Worm (Caenorhabditis elegans) whole organism, L1 larva: Measurements from ENCODE around the gene F47D12.7.

Source experiments
- ceh-82 ChIP-seq, 3 experiments: fragments of 150-350 bp in 1 of 3; sonication (generic microtip) in 2 of 3; optimal IDR thresholded peaks; 2 replicates each; lab custom pipeline; 2014 to 2017; ENCODE audit warnings: missing biosample characterization in 3 of 3, missing genetic modification characterization in 3 of 3
- elt-2 ChIP-seq: sonication (generic microtip); optimal IDR thresholded peaks from 2 replicates; lab custom pipeline; 2016; ENCODE audit warnings: missing genetic modification characterization, mild to moderate bottlenecking, inconsistent platforms, missing compliant biosample characterization, missing genetic modification reagents
- lsy-2 ChIP-seq, 2 experiments: fragments of 150-350 bp; optimal IDR thresholded peaks; 2 replicates each; lab custom pipeline; 2014; ENCODE audit warnings: missing biosample characterization in 2 of 2, missing genetic modification characterization in 2 of 2
- mef-2 ChIP-seq: fragments of 150-350 bp; optimal IDR thresholded peaks from 2 replicates; lab custom pipeline; 2014; ENCODE audit warnings: missing biosample characterization, missing genetic modification characterization
- nhr-11 ChIP-seq: fragments of 150-350 bp; optimal IDR thresholded peaks from 2 replicates; lab custom pipeline; 2014; ENCODE audit warnings: missing biosample characterization, missing genetic modification characterization
- nhr-28 ChIP-seq: fragments of 150-350 bp; optimal IDR thresholded peaks from 2 replicates; lab custom pipeline; 2014; ENCODE audit warnings: missing biosample characterization, missing genetic modification characterization
- pax-3 ChIP-seq: fragments of 200-800 bp; sonication (Bioruptor generic); optimal IDR thresholded peaks from 2 replicates; lab custom pipeline; 2018; ENCODE audit warnings: mild to moderate bottlenecking, missing genetic modification characterization, moderate library complexity, missing compliant biosample characterization
- rnt-1 ChIP-seq: sonication (generic microtip); optimal IDR thresholded peaks from 2 replicates; lab custom pipeline; 2016; ENCODE audit warnings: mild to moderate bottlenecking, missing genetic modification characterization, moderate library complexity, missing compliant biosample characterization
- snu-23 ChIP-seq: sonication (generic microtip); optimal IDR thresholded peaks from 2 replicates; lab custom pipeline; 2016; ENCODE audit warnings: missing genetic modification characterization, missing compliant biosample characterization
- ztf-11 ChIP-seq, 2 experiments: sonication (generic microtip); optimal IDR thresholded peaks; 2 replicates each; lab custom pipeline; 2016 to 2017; ENCODE audit warnings: missing genetic modification characterization in 2 of 2, missing biosample characterization in 1 of 2, missing compliant biosample characterization in 1 of 2

DNA sequence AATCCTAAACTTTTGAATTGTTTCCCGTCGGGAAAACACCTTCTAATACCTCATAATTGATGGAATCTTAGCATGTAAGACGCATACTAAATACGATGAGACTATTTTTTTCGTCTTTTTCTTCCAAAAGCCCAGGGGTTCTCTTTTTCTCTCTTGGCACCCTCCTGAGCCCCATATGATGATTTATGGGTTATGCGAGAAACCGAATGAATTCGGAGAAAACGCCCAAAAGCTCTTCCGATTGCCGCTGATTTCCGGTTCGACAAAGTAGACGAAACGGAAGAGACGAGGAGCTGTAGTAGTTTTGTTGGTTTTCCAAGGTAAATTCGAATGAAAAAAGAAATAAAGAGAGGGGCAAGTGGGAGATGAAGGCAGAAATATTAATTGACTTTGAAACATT, 15.6 kb upstream of the F47D12.7 start:
- TF ChIP-seq lsy-2 (tag; optimal IDR thresholded peaks at IDR 0.05; lab: Kevin White, UChicago) (no peak), snu-23 (GFP tag; lab: Kevin White, UChicago) (no peak), nhr-28 (no peak), ceh-82 (tag; optimal IDR thresholded peaks at IDR 0.05; lab: Kevin White, UChicago) (no peak), ztf-11 (tag; optimal IDR thresholded peaks at IDR 0.05; lab: Kevin White, UChicago) (no peak), elt-2 (tag; lab: Kevin White, UChicago) (no peak), mef-2 (tag; lab: Kevin White, UChicago) (no peak), pax-3 (no peak), nhr-11 (tag; lab: Kevin White, UChicago) (no peak), rnt-1 (tag; lab: Kevin White, UChicago) (no peak)
